Fruit fly (Drosophila melanogaster): ENCODE data around the gene CG13045.

The CG13045 gene

DNA sequence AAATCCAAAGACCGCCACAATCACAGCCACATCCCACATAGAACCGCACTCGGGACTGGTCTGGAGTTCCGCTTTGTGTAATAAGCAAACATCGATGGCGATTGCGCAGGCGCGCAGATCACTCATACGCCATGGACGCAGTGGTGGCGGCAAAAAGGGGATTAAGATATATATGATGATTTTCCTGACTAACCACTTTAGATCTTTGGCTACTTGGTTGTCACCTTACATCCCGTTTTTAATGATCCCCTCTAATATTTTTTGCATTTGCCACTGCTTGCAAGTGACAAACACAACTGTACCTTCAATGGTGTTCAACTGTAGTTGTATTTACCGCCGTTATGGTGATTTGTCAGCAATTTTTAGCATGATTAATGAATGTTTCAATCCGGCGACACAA is 19.2 kb upstream of the CG13045 start (continued):
- TF ChIP-seq Atf6 (GFP tag; IDR thresholded peaks at IDR 0.05) (no peak), br (optimal IDR thresholded peaks at IDR 0.05) (no peak), CG12744 (GFP tag; optimal IDR thresholded peaks at IDR 0.05) (no peak), schlank (tag; optimal IDR thresholded peaks at IDR 0.05) (peak; percentile 67), CG9797 (GFP tag; optimal IDR thresholded peaks at IDR 0.05) (no peak), Taf1 (GFP tag; IDR thresholded peaks at IDR 0.05) (no peak), HHEX (GFP tag; optimal IDR thresholded peaks at IDR 0.05) (no peak), kah (GFP tag; optimal IDR thresholded peaks at IDR 0.05) (no peak), bab2 (GFP tag; optimal IDR thresholded peaks at IDR 0.05) (no peak), Hey (tag; optimal IDR thresholded peaks at IDR 0.05) (no peak), nom (GFP tag; optimal IDR thresholded peaks at IDR 0.05) (no peak), bigmax (GFP tag; optimal IDR thresholded peaks at IDR 0.05) (no peak), ems (GFP tag; optimal IDR thresholded peaks at IDR 0.05) (no peak), pros (GFP tag; optimal IDR thresholded peaks at IDR 0.05) (no peak), fd3F (GFP tag; optimal IDR thresholded peaks at IDR 0.05) (no peak), CG31224 (GFP tag; IDR thresholded peaks at IDR 0.05) (0 out of 2 replicates have a peak, but pooled peaks have one; percentile 20), Ets65A (GFP tag) (no peak), ato (GFP tag; IDR thresholded peaks at IDR 0.05; ENCODE audit: partially characterized antibody) (no peak), Sry-β (GFP tag; optimal IDR thresholded peaks at IDR 0.05) (no peak), caup (GFP tag; optimal IDR thresholded peaks at IDR 0.05; ENCODE audit: severe bottlenecking) (peak; percentile 11), Doc2 (GFP tag; IDR thresholded peaks at IDR 0.05) (no peak), Asciz (GFP tag; optimal IDR thresholded peaks at IDR 0.05) (no peak), tna (GFP tag; IDR thresholded peaks at IDR 0.05; ENCODE audit: partially characterized antibody) (no peak), CG17612 (GFP tag; IDR thresholded peaks at IDR 0.05) (no peak), gem (tag; optimal IDR thresholded peaks at IDR 0.05) (peak; percentile 35), CG14965 (GFP tag; optimal IDR thresholded peaks at IDR 0.05; ENCODE audit: borderline replicate concordance) (no peak), her (GFP tag; optimal IDR thresholded peaks at IDR 0.05) (peak; percentile 40), repo (GFP tag; optimal IDR thresholded peaks at IDR 0.05) (no peak), Med (GFP tag) (peak; percentile 86), Pdp1 (GFP tag; optimal IDR thresholded peaks at IDR 0.05) (no peak), Hr51 (GFP tag; optimal IDR thresholded peaks at IDR 0.05) (no peak), slou (GFP tag; optimal IDR thresholded peaks at IDR 0.05) (no peak), CG18764 (GFP tag; optimal IDR thresholded peaks at IDR 0.05) (no peak), CG2202 (tag; optimal IDR thresholded peaks at IDR 0.05) (no peak), az2 (GFP tag; optimal IDR thresholded peaks at IDR 0.05) (no peak), wdn (GFP tag; IDR thresholded peaks at IDR 0.05) (peak; percentile 53; the same call in 1 of the 2 replicates), ase (GFP tag; IDR thresholded peaks at IDR 0.05) (no peak), CG10366 (GFP tag; IDR thresholded peaks at IDR 0.05) (0 out of 2 replicates have a peak, but pooled peaks have one; percentile 13), klu (GFP tag; IDR thresholded peaks at IDR 0.05) (no peak), Max (GFP tag; optimal IDR thresholded peaks at IDR 0.05) (no peak), gfzf (GFP tag; optimal IDR thresholded peaks at IDR 0.05) (no peak), CG31365 (tag; optimal IDR thresholded peaks at IDR 0.05) (no peak), mld (GFP tag; IDR thresholded peaks at IDR 0.05; ENCODE audit: partially characterized antibody) (no peak), CG12769 (tag; optimal IDR thresholded peaks at IDR 0.05) (peak; percentile 54), otp (GFP tag; IDR thresholded peaks at IDR 0.05) (no peak), HmgZ (tag; optimal IDR thresholded peaks at IDR 0.05) (no peak), scrt (GFP tag; optimal IDR thresholded peaks at IDR 0.05) (no peak), sd (tag; optimal IDR thresholded peaks at IDR 0.05) (no peak), HmgD (GFP tag; optimal IDR thresholded peaks at IDR 0.05) (no peak), dmrt11E (tag; optimal IDR thresholded peaks at IDR 0.05) (no peak), CG8281 (tag; optimal IDR thresholded peaks at IDR 0.05) (no peak)

All from whole organism, embryonic.